Fruit fly (Drosophila melanogaster) whole organism, embryonic: ENCODE measurements around the gene Atu.

Source experiments
- Ada2b ChIP-seq: fragments of 200-800 bp; sonication (Bioruptor generic); IDR thresholded peaks from 2 replicates; pipeline ENCODE4 v1.3.6; 2022; ENCODE audit warnings: missing biosample characterization, missing genetic modification characterization
- Antp ChIP-seq: fragments of 200-800 bp; sonication (Bioruptor generic); optimal IDR thresholded peaks from 3 replicates; lab custom pipeline; 2016; ENCODE audit warnings: missing biosample characterization, missing genetic modification characterization
- Asciz ChIP-seq: fragments of 200-800 bp; sonication (Bioruptor generic); optimal IDR thresholded peaks from 2 replicates; lab custom pipeline; 2017; ENCODE audit warnings: missing biosample characterization, mild to moderate bottlenecking, missing genetic modification characterization, missing genetic modification reagents
- BEAF-32 ChIP-seq: fragments of 200-800 bp; sonication (Bioruptor generic); optimal IDR thresholded peaks from 3 replicates; lab custom pipeline; 2017; ENCODE audit warnings: missing biosample characterization, missing genetic modification characterization, mild to moderate bottlenecking, moderate library complexity, missing genetic modification reagents
- CG10431 ChIP-seq: fragments of 200-800 bp; sonication (Bioruptor generic); optimal IDR thresholded peaks from 3 replicates; lab custom pipeline; 2018; ENCODE audit warnings: missing biosample characterization, mild to moderate bottlenecking, missing genetic modification characterization
- CG11085 ChIP-seq: fragments of 200-800 bp; sonication (Bioruptor generic); IDR thresholded peaks from 2 replicates; pipeline ENCODE4 v1.3.6; 2022; ENCODE audit warnings: missing biosample characterization, missing genetic modification characterization
- CG11093 ChIP-seq: fragments of 200-800 bp; sonication (Bioruptor generic); IDR thresholded peaks from 3 replicates; pipeline ENCODE4 v1.3.6; 2022; ENCODE audit warnings: missing biosample characterization, missing genetic modification characterization
- CG11247 ChIP-seq: fragments of 200-800 bp; sonication (Bioruptor generic); IDR thresholded peaks from 2 replicates; pipeline ENCODE4 v1.3.6; 2022; ENCODE audit warnings: missing biosample characterization, missing genetic modification characterization
- CG12769 ChIP-seq: fragments of 200-800 bp; sonication (Bioruptor generic); optimal IDR thresholded peaks from 2 replicates; lab custom pipeline; 2019; ENCODE audit warnings: missing biosample characterization, mild to moderate bottlenecking, missing genetic modification characterization, moderate library complexity
- CG13894 ChIP-seq: fragments of 200-800 bp; sonication (Bioruptor generic); optimal IDR thresholded peaks from 3 replicates; lab custom pipeline; 2018; ENCODE audit warnings: missing biosample characterization, mild to moderate bottlenecking, missing genetic modification characterization, moderate library complexity
- CG14441 ChIP-seq: fragments of 200-800 bp; sonication (Bioruptor generic); IDR thresholded peaks from 2 replicates; pipeline ENCODE4 v1.3.6; 2022; ENCODE audit warnings: missing biosample characterization, missing genetic modification characterization
- CG1602 ChIP-seq: fragments of 200-800 bp; sonication (Bioruptor generic); optimal IDR thresholded peaks from 3 replicates; lab custom pipeline; 2016; ENCODE audit warnings: missing biosample characterization, missing genetic modification characterization
- CG17912 ChIP-seq: fragments of 200-800 bp; sonication (Bioruptor generic); optimal IDR thresholded peaks from 2 replicates; lab custom pipeline; 2018; ENCODE audit warnings: missing biosample characterization, mild to moderate bottlenecking, missing genetic modification characterization
- CG18262 ChIP-seq: fragments of 200-800 bp; optimal IDR thresholded peaks from 3 replicates; lab custom pipeline; 2019; ENCODE audit warnings: missing biosample characterization, mild to moderate bottlenecking, missing genetic modification characterization, moderate library complexity
- CG2678 ChIP-seq: fragments of 200-800 bp; sonication (Bioruptor generic); optimal IDR thresholded peaks from 3 replicates; lab custom pipeline; 2019; ENCODE audit warnings: missing biosample characterization, mild to moderate bottlenecking, missing genetic modification characterization, moderate library complexity
- CG3163 ChIP-seq: fragments of 200-800 bp; sonication (Bioruptor generic); optimal IDR thresholded peaks from 3 replicates; lab custom pipeline; 2016; ENCODE audit warnings: missing biosample characterization, missing genetic modification characterization
- CG33213 ChIP-seq: fragments of 200-800 bp; sonication (Bioruptor generic); optimal IDR thresholded peaks from 3 replicates; lab custom pipeline; 2016; ENCODE audit warnings: missing biosample characterization, missing genetic modification characterization
- CG34376 ChIP-seq: fragments of 200-800 bp; sonication (Bioruptor generic); optimal IDR thresholded peaks from 2 replicates; lab custom pipeline; 2018; ENCODE audit warnings: missing biosample characterization, mild to moderate bottlenecking, missing genetic modification characterization
- CG3847 ChIP-seq: fragments of 200-800 bp; sonication (Bioruptor generic); IDR thresholded peaks from 2 replicates; pipeline ENCODE4 v1.3.6; 2022; ENCODE audit warnings: missing biosample characterization, missing genetic modification characterization
- CG4730 ChIP-seq: fragments of 200-800 bp; sonication (Bioruptor generic); IDR thresholded peaks from 2 replicates; pipeline ENCODE4 v1.3.6; 2022; ENCODE audit warnings: missing biosample characterization, missing genetic modification characterization
- CG4820 ChIP-seq: fragments of 200-800 bp; sonication (Bioruptor generic); optimal IDR thresholded peaks from 3 replicates; lab custom pipeline; 2016; ENCODE audit warnings: missing biosample characterization, missing genetic modification characterization
- CG9437 ChIP-seq: fragments of 200-800 bp; sonication (Bioruptor generic); optimal IDR thresholded peaks from 2 replicates; lab custom pipeline; 2018; ENCODE audit warnings: missing biosample characterization, mild to moderate bottlenecking, missing genetic modification characterization
- CHES-1-like ChIP-seq: fragments of 200-800 bp; sonication (Bioruptor generic); optimal IDR thresholded peaks from 2 replicates; lab custom pipeline; 2016; ENCODE audit warnings: missing biosample characterization, missing genetic modification characterization
- Dbx ChIP-seq: fragments of 200-800 bp; sonication (Bioruptor generic); IDR thresholded peaks from 3 replicates; pipeline ENCODE4 v1.3.6; 2022; ENCODE audit warnings: missing biosample characterization, missing genetic modification characterization
- Deaf1 ChIP-seq: fragments of 200-800 bp; optimal IDR thresholded peaks from 3 replicates; lab custom pipeline; 2019; ENCODE audit warnings: missing biosample characterization, mild to moderate bottlenecking, missing genetic modification characterization, moderate library complexity
- Ets97D ChIP-seq: fragments of 200-800 bp; sonication (Bioruptor generic); optimal IDR thresholded peaks from 3 replicates; lab custom pipeline; 2016; ENCODE audit warnings: missing biosample characterization, missing genetic modification characterization
- H15 ChIP-seq: fragments of 200-800 bp; sonication (Bioruptor generic); IDR thresholded peaks from 3 replicates; pipeline ENCODE4 v1.3.6; 2022; ENCODE audit warnings: missing biosample characterization, missing genetic modification characterization
- HmgZ ChIP-seq: fragments of 200-800 bp; sonication (Bioruptor generic); optimal IDR thresholded peaks from 2 replicates; lab custom pipeline; 2018; ENCODE audit warnings: missing biosample characterization, mild to moderate bottlenecking, missing genetic modification characterization
- MESR4 ChIP-seq: fragments of 200-800 bp; sonication (Bioruptor generic); optimal IDR thresholded peaks from 2 replicates; lab custom pipeline; 2018; ENCODE audit warnings: missing biosample characterization, mild to moderate bottlenecking, missing genetic modification characterization, moderate library complexity
- Ptx1 ChIP-seq: fragments of 200-800 bp; sonication (Bioruptor generic); IDR thresholded peaks from 2 replicates; pipeline ENCODE4 v1.3.6; 2022; ENCODE audit warnings: missing biosample characterization, missing genetic modification characterization
- Rx ChIP-seq: fragments of 200-800 bp; sonication (Bioruptor generic); IDR thresholded peaks from 2 replicates; pipeline ENCODE4 v1.3.6; 2022; ENCODE audit warnings: missing biosample characterization, missing genetic modification characterization
- bigmax ChIP-seq: fragments of 200-800 bp; sonication (Bioruptor generic); optimal IDR thresholded peaks from 2 replicates; lab custom pipeline; 2018; ENCODE audit warnings: missing biosample characterization, mild to moderate bottlenecking, missing genetic modification characterization
- cad ChIP-seq: fragments of >200 bp; optimal IDR thresholded peaks from 2 replicates; lab custom pipeline; 2017; ENCODE audit warnings: missing biosample characterization, missing genetic modification characterization
- cas ChIP-seq: fragments of 200-800 bp; sonication (Bioruptor generic); IDR thresholded peaks from 2 replicates; pipeline ENCODE4 v1.3.6; 2022; ENCODE audit warnings: missing biosample characterization, missing genetic modification characterization
- dysf ChIP-seq: fragments of 200-800 bp; sonication (Bioruptor generic); IDR thresholded peaks from 3 replicates; pipeline ENCODE4 v1.3.6; 2022; ENCODE audit warnings: missing biosample characterization, missing genetic modification characterization
- eyg ChIP-seq: fragments of 200-800 bp; sonication (Bioruptor generic); optimal IDR thresholded peaks from 3 replicates; lab custom pipeline; 2016; ENCODE audit warnings: missing biosample characterization, missing genetic modification characterization
- gro ChIP-seq: fragments of 200-800 bp; sonication (Bioruptor generic); optimal IDR thresholded peaks from 2 replicates; lab custom pipeline; 2016; ENCODE audit warnings: missing biosample characterization, missing genetic modification characterization
- ham ChIP-seq: fragments of 200-800 bp; sonication (Bioruptor generic); IDR thresholded peaks from 2 replicates; pipeline ENCODE4 v1.3.6; 2022; ENCODE audit warnings: missing biosample characterization, missing genetic modification characterization
- her ChIP-seq: fragments of 200-800 bp; sonication (Bioruptor generic); optimal IDR thresholded peaks from 2 replicates; lab custom pipeline; 2016; ENCODE audit warnings: missing biosample characterization, missing genetic modification characterization
- maf-S ChIP-seq: fragments of 200-800 bp; sonication (Bioruptor generic); optimal IDR thresholded peaks from 2 replicates; lab custom pipeline; 2016; ENCODE audit warnings: missing biosample characterization, missing genetic modification characterization
- nau ChIP-seq: fragments of 200-800 bp; sonication (Bioruptor generic); optimal IDR thresholded peaks from 3 replicates; lab custom pipeline; 2017; ENCODE audit warnings: missing biosample characterization, mild to moderate bottlenecking, missing genetic modification characterization, missing genetic modification reagents
- pum ChIP-seq: fragments of 200-800 bp; sonication (Bioruptor generic); optimal IDR thresholded peaks from 2 replicates; lab custom pipeline; 2016; ENCODE audit warnings: missing biosample characterization, missing genetic modification characterization
- pzg ChIP-seq: fragments of 200-800 bp; sonication (Bioruptor generic); optimal IDR thresholded peaks from 3 replicates; lab custom pipeline; 2018; ENCODE audit warnings: missing biosample characterization, mild to moderate bottlenecking, missing genetic modification characterization, moderate library complexity
- repo ChIP-seq: fragments of 200-800 bp; sonication (Bioruptor generic); optimal IDR thresholded peaks from 2 replicates; lab custom pipeline; 2016; ENCODE audit warnings: missing biosample characterization, missing genetic modification characterization
- salm ChIP-seq: fragments of 200-800 bp; sonication (Bioruptor generic); optimal IDR thresholded peaks from 2 replicates; lab custom pipeline; 2018; ENCODE audit warnings: missing biosample characterization, mild to moderate bottlenecking, missing genetic modification characterization
- schlank ChIP-seq: fragments of 200-800 bp; sonication (Bioruptor generic); optimal IDR thresholded peaks from 2 replicates; lab custom pipeline; 2018; ENCODE audit warnings: missing biosample characterization, mild to moderate bottlenecking, missing genetic modification characterization
- ttk ChIP-seq: fragments of 200-800 bp; sonication (Bioruptor generic); IDR thresholded peaks from 2 replicates; pipeline ENCODE4 v2.1.2; 2022; ENCODE audit warnings: missing biosample characterization, missing genetic modification characterization
- vfl ChIP-seq: fragments of 200-800 bp; sonication (Bioruptor generic); optimal IDR thresholded peaks from 2 replicates; lab custom pipeline; 2016; ENCODE audit warnings: missing biosample characterization, missing genetic modification characterization
- wdn ChIP-seq: fragments of 200-800 bp; sonication (Bioruptor generic); IDR thresholded peaks from 2 replicates; pipeline ENCODE4 v1.3.6; 2022; ENCODE audit warnings: missing biosample characterization, missing genetic modification characterization
- zen2 ChIP-seq: fragments of 200-800 bp; sonication (Bioruptor generic); IDR thresholded peaks from 3 replicates; pipeline ENCODE4 v1.3.6; 2022; ENCODE audit warnings: missing biosample characterization, missing genetic modification characterization; ENCODE audit not compliant: partially characterized antibody
- zfh2 ChIP-seq: fragments of 200-800 bp; sonication (Bioruptor generic); optimal IDR thresholded peaks from 2 replicates; lab custom pipeline; 2016; ENCODE audit warnings: missing biosample characterization, missing genetic modification characterization

The Atu gene

DNA sequence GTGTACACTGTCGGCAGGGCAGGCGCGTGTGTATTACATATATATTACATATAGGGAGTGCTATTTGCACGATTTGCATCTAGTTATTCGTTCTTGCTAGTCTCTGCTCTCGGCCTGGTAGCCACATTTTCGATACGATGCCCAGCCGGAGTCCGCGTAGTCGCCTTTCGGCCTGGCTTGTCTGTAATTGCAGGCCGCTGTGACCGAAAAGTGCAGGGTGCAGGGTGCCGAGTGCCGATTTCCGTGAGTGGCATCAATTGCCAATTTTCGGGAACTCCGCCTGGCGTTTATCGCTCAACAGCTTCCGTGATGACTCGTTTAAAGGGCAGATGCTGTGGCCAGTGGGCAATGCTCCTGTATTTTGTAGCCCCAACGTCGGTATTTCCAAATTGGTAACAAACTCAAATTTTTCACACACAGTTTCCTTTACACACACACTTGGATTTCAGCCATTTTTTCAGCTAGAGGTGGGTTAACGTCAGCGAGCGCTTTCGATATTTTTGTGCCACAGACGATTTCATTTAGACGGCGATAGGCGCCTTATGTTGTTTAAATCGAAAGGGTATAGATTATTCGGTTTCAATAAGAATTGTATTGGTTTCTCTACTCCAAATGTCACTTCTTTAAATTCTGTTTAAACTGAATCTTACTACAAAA is 25.2 kb upstream of the Atu start, which contains the start of gene CG2926 (continued):
- peak; percentile 44 for TF ChIP-seq zfh2
- TF ChIP-seq CG11093 (GFP tag; lab: Robert Waterston, UW), result no peak
- TF ChIP-seq repo, result peak; percentile 16
- peak; percentile 20 for TF ChIP-seq maf-S (GFP tag; lab: Kevin White, UChicago)
- peak; percentile 15 for TF ChIP-seq CG34376
- peak; percentile 30; the same call in 1 of the 2 replicates for TF ChIP-seq CG11085 (GFP tag; lab: Robert Waterston, UW)
- no peak for TF ChIP-seq CG1602 (GFP tag; lab: Kevin White, UChicago)
- TF ChIP-seq HmgZ, result peak; percentile 68
- no peak for TF ChIP-seq nau
- TF ChIP-seq H15 (GFP tag; lab: Robert Waterston, UW), result no peak; the same call in 2 of the 3 replicates
- peak; percentile 42; the same call in 1 of the 2 replicates for TF ChIP-seq CG3847 (GFP tag; lab: Robert Waterston, UW)
- TF ChIP-seq ttk (GFP tag; lab: Robert Waterston, UW), result 0 out of 2 replicates have a peak, but pooled peaks have one; percentile 5
- no peak for TF ChIP-seq Deaf1 (tag; lab: Kevin White, UChicago)
- peak; percentile 35 for TF ChIP-seq CG17912 (GFP tag; lab: Kevin White, UChicago)
- peak; percentile 40 for TF ChIP-seq CG33213
- no peak for TF ChIP-seq salm (tag; lab: Kevin White, UChicago)
- peak; percentile 38 for TF ChIP-seq vfl (GFP tag; lab: Kevin White, UChicago)
- no peak for TF ChIP-seq eyg
- TF ChIP-seq Asciz (GFP tag; lab: Kevin White, UChicago), result no peak
- peak; percentile 29 for TF ChIP-seq CHES-1-like
- no peak for TF ChIP-seq cas (GFP tag; lab: Robert Waterston, UW)
- TF ChIP-seq CG13894 (tag; lab: Kevin White, UChicago), result no peak
- TF ChIP-seq zen2 (GFP tag; lab: Robert Waterston, UW), result peak; percentile 79
- TF ChIP-seq BEAF-32 (GFP tag; lab: Kevin White, UChicago), result peak; percentile 87
- no peak for TF ChIP-seq CG2678 (tag; lab: Kevin White, UChicago)
- TF ChIP-seq cad, result no peak
- TF ChIP-seq Antp (GFP tag; lab: Kevin White, UChicago), result peak; percentile 16
- no peak for TF ChIP-seq gro (GFP tag; lab: Kevin White, UChicago)
- TF ChIP-seq CG3163 (GFP tag; lab: Kevin White, UChicago), result peak; percentile 31
- TF ChIP-seq MESR4 (GFP tag; lab: Kevin White, UChicago), result peak; percentile 94
- TF ChIP-seq pzg (GFP tag; lab: Kevin White, UChicago), result peak; percentile 71
- TF ChIP-seq Ptx1 (GFP tag; lab: Robert Waterston, UW), result peak; percentile 51
- no peak for TF ChIP-seq ham
- TF ChIP-seq Rx (GFP tag; lab: Robert Waterston, UW), result no peak
- no peak for TF ChIP-seq CG4820 (GFP tag; lab: Kevin White, UChicago)
- peak; percentile 55 for TF ChIP-seq Ets97D
- 0 out of 2 replicates have a peak, but pooled peaks have one; percentile 18 for TF ChIP-seq CG14441 (GFP tag; lab: Robert Waterston, UW)
- no peak for TF ChIP-seq CG12769 (tag; lab: Kevin White, UChicago)
- TF ChIP-seq CG9437, result peak; percentile 40
- TF ChIP-seq Ada2b (GFP tag; lab: Robert Waterston, UW), result 0 out of 2 replicates have a peak, but pooled peaks have one; percentile 5
- no peak for TF ChIP-seq CG4730 (GFP tag; lab: Robert Waterston, UW)
- peak; percentile 55 for TF ChIP-seq her (GFP tag; lab: Kevin White, UChicago)
- TF ChIP-seq Dbx (GFP tag; lab: Robert Waterston, UW), result peak; percentile 62
- no peak for TF ChIP-seq CG18262
- TF ChIP-seq schlank (tag; lab: Kevin White, UChicago), result no peak
- 0 out of 2 replicates have a peak, but pooled peaks have one; percentile 5 for TF ChIP-seq wdn (GFP tag; lab: Robert Waterston, UW)
- TF ChIP-seq dysf (GFP tag; lab: Robert Waterston, UW), result peak; percentile 45; the same call in 1 of the 3 replicates
- TF ChIP-seq CG10431 (GFP tag; lab: Kevin White, UChicago), result no peak
- TF ChIP-seq pum, result peak; percentile 17
- no peak for TF ChIP-seq bigmax (GFP tag; lab: Kevin White, UChicago)
- TF ChIP-seq CG11247 (GFP tag; lab: Robert Waterston, UW), result peak; percentile 26; the same call in 1 of the 2 replicates
